Fruit fly (Drosophila melanogaster) S2 (cell line): ENCODE data around the gene Plzf.

ENCODE experiments used
- CG8478 ChIP-seq: fragments of >200 bp; optimal IDR thresholded peaks from 2 replicates; lab custom pipeline; 2018
- CTCF ChIP-seq, 2 experiments: fragments of >200 bp; optimal IDR thresholded peaks; 2 replicates each; lab custom pipeline; 2018

DNA sequence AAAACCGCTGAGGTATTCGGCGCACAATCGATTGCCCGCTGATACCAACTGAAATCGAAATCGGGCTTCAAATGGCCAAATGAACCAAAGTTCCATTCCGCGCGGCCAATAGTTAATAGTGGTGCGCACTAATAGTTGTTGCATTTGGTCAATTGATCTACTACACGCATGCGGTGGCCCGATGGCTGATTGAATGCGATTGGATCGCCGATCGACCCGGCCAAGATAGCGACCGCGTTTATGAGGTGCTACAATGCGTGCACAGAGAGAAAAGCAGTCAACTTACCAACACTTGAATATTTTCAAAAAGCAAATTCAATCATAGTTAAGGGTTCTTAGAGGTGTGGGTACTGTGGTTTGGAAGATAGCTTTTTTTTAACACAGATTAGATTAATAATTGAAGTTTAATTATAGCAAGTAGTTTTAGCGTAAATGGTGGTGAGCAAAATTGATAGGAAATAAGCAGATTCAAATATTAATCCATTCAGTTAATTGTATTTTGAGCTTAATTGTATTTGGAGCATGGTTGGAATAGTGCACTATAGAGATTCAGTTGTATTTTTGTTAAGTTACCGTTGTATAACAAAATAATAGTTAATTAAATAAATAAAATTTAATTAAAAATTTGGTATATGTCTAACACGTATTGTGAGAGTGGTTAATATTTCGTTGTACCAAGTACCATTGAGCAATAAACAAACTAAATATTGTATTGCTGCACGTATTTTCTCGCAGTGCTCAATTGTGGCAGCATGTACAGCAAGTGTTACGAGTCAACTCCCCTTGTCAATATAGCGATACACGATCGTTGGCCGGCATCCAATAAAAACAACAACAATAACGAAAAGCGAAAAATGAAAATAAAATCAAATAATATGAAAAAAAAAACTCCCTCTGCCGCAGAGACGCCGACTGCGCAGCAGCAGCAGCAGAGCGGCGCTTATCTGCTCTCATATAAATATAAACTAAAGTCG, 22.0 kb downstream of the Plzf start:
- no peak for TF ChIP-seq CG8478 (lab: Kevin White, UChicago)
- TF ChIP-seq CTCF (optimal IDR thresholded peaks at IDR 0.05; lab: Kevin White, UChicago): no peak
